Fruit fly (Drosophila melanogaster) whole organism, embryonic: ENCODE measurements around the gene mRpL30.

ENCODE experiments used
- ATbp ChIP-seq: fragments of 200-800 bp; sonication (Bioruptor generic); optimal IDR thresholded peaks from 2 replicates; lab custom pipeline; 2017; ENCODE audit warnings: missing biosample characterization, mild to moderate bottlenecking, missing genetic modification characterization, missing genetic modification reagents
- Atf3 ChIP-seq: fragments of 200-800 bp; sonication (Bioruptor generic); optimal IDR thresholded peaks from 3 replicates; lab custom pipeline; 2016; ENCODE audit warnings: missing biosample characterization, missing genetic modification characterization
- CG10565 ChIP-seq: fragments of 200-800 bp; sonication (Bioruptor generic); optimal IDR thresholded peaks from 3 replicates; lab custom pipeline; 2016; ENCODE audit warnings: missing biosample characterization, mild to moderate bottlenecking, missing genetic modification characterization
- CG12071 ChIP-seq: fragments of 200-800 bp; sonication (Bioruptor generic); optimal IDR thresholded peaks from 3 replicates; lab custom pipeline; 2018; ENCODE audit warnings: missing biosample characterization, mild to moderate bottlenecking, missing genetic modification characterization
- CG12391 ChIP-seq: fragments of 200-800 bp; sonication (Bioruptor generic); optimal IDR thresholded peaks from 3 replicates; lab custom pipeline; 2018; ENCODE audit warnings: missing biosample characterization, mild to moderate bottlenecking, missing genetic modification characterization, moderate library complexity
- CG13123 ChIP-seq: fragments of 200-800 bp; sonication (Bioruptor generic); optimal IDR thresholded peaks from 2 replicates; lab custom pipeline; 2016; ENCODE audit warnings: missing biosample characterization, missing genetic modification characterization
- CG13296 ChIP-seq: fragments of 200-800 bp; sonication (Bioruptor generic); optimal IDR thresholded peaks from 3 replicates; lab custom pipeline; 2018; ENCODE audit warnings: missing biosample characterization, mild to moderate bottlenecking, missing genetic modification characterization
- CG15514 ChIP-seq: fragments of 200-800 bp; sonication (Bioruptor generic); optimal IDR thresholded peaks from 3 replicates; lab custom pipeline; 2017; ENCODE audit warnings: missing biosample characterization, missing genetic modification characterization, mild to moderate bottlenecking, moderate library complexity, missing genetic modification reagents
- CG16815 ChIP-seq: fragments of 200-800 bp; sonication (Bioruptor generic); optimal IDR thresholded peaks from 3 replicates; lab custom pipeline; 2017; ENCODE audit warnings: missing biosample characterization, mild to moderate bottlenecking, missing genetic modification characterization
- CG17359 ChIP-seq: fragments of 200-800 bp; sonication (Bioruptor generic); optimal IDR thresholded peaks from 3 replicates; lab custom pipeline; 2018; ENCODE audit warnings: missing biosample characterization, mild to moderate bottlenecking, missing genetic modification characterization, moderate library complexity
- CG1792 ChIP-seq: fragments of 200-800 bp; sonication (Bioruptor generic); optimal IDR thresholded peaks from 2 replicates; lab custom pipeline; 2016; ENCODE audit warnings: missing biosample characterization, missing genetic modification characterization
- CG2116 ChIP-seq: fragments of 200-800 bp; sonication (Bioruptor generic); optimal IDR thresholded peaks from 3 replicates; lab custom pipeline; 2018; ENCODE audit warnings: missing biosample characterization, mild to moderate bottlenecking, missing genetic modification characterization
- CG31365 ChIP-seq: fragments of 200-800 bp; sonication (Bioruptor generic); optimal IDR thresholded peaks from 2 replicates; lab custom pipeline; 2018; ENCODE audit warnings: missing biosample characterization, mild to moderate bottlenecking, missing genetic modification characterization
- CG4360 ChIP-seq: fragments of 200-800 bp; sonication (Bioruptor generic); IDR thresholded peaks from 2 replicates; pipeline ENCODE4 v1.3.6; 2022; ENCODE audit warnings: missing biosample characterization, missing genetic modification characterization
- CG4707 ChIP-seq: fragments of 200-800 bp; sonication (Bioruptor generic); optimal IDR thresholded peaks from 2 replicates; lab custom pipeline; 2018; ENCODE audit warnings: missing biosample characterization, mild to moderate bottlenecking, missing genetic modification characterization, moderate library complexity
- CG4854 ChIP-seq: fragments of 200-800 bp; sonication (Bioruptor generic); optimal IDR thresholded peaks from 2 replicates; lab custom pipeline; 2016; ENCODE audit warnings: missing biosample characterization, missing genetic modification characterization, inconsistent platforms
- CG8089 ChIP-seq: fragments of 200-800 bp; sonication (Bioruptor generic); optimal IDR thresholded peaks from 3 replicates; lab custom pipeline; 2016; ENCODE audit warnings: missing biosample characterization, missing genetic modification characterization
- CG9932 ChIP-seq: fragments of 200-800 bp; sonication (Bioruptor generic); IDR thresholded peaks from 2 replicates; pipeline ENCODE4 v1.3.6; 2022; ENCODE audit warnings: missing biosample characterization, missing genetic modification characterization
- CrebB ChIP-seq: fragments of 200-800 bp; sonication (Bioruptor generic); optimal IDR thresholded peaks from 3 replicates; lab custom pipeline; 2018; ENCODE audit warnings: missing biosample characterization, mild to moderate bottlenecking, missing genetic modification characterization
- Dad ChIP-seq: fragments of 200-800 bp; sonication (Bioruptor generic); optimal IDR thresholded peaks from 3 replicates; lab custom pipeline; 2016; ENCODE audit warnings: missing biosample characterization, missing genetic modification characterization
- Dref ChIP-seq: fragments of 200-800 bp; sonication (Bioruptor generic); IDR thresholded peaks from 2 replicates; pipeline ENCODE4 v1.3.6; 2022; ENCODE audit warnings: missing biosample characterization, missing genetic modification characterization
- Eip74EF ChIP-seq, 2 experiments: fragments of 200-800 bp in 1 of 2; fragments of >200 bp in 1 of 2; sonication (Bioruptor generic) in 1 of 2; optimal IDR thresholded peaks; 2 replicates each; lab custom pipeline; 2017 to 2019; ENCODE audit warnings: missing biosample characterization in 2 of 2, missing genetic modification characterization in 2 of 2, mild to moderate bottlenecking in 1 of 2, moderate library complexity in 1 of 2
- Ets65A ChIP-seq: fragments of 200-800 bp; sonication (Bioruptor generic); peaks from one replicate; lab custom pipeline; 2016; ENCODE audit warnings: missing biosample characterization, missing genetic modification characterization
- H15 ChIP-seq: fragments of 200-800 bp; sonication (Bioruptor generic); IDR thresholded peaks from 3 replicates; pipeline ENCODE4 v1.3.6; 2022; ENCODE audit warnings: missing biosample characterization, missing genetic modification characterization
- Kr ChIP-seq: fragments of 200-800 bp; sonication (Bioruptor generic); optimal IDR thresholded peaks from 2 replicates; lab custom pipeline; 2017; ENCODE audit warnings: missing biosample characterization, mild to moderate bottlenecking, missing genetic modification characterization
- Mrtf ChIP-seq: fragments of 200-800 bp; sonication (Bioruptor generic); IDR thresholded peaks from 3 replicates; pipeline ENCODE4 v1.3.6; 2022; ENCODE audit warnings: missing biosample characterization, missing genetic modification characterization
- Myb ChIP-seq: fragments of 200-800 bp; sonication (Bioruptor generic); optimal IDR thresholded peaks from 2 replicates; lab custom pipeline; 2016; ENCODE audit warnings: missing biosample characterization, missing genetic modification characterization
- Poxn ChIP-seq: fragments of 200-800 bp; sonication (Bioruptor generic); IDR thresholded peaks from 2 replicates; pipeline ENCODE4 v1.3.6; 2022; ENCODE audit warnings: missing biosample characterization, missing genetic modification characterization
- Ptx1 ChIP-seq: fragments of 200-800 bp; sonication (Bioruptor generic); IDR thresholded peaks from 2 replicates; pipeline ENCODE4 v1.3.6; 2022; ENCODE audit warnings: missing biosample characterization, missing genetic modification characterization
- Taf1 ChIP-seq: fragments of 200-800 bp; sonication (Bioruptor generic); IDR thresholded peaks from 2 replicates; pipeline ENCODE4 v1.3.6; 2022; ENCODE audit warnings: missing biosample characterization, missing genetic modification characterization
- abd-A ChIP-seq: fragments of 200-800 bp; sonication (Bioruptor generic); optimal IDR thresholded peaks from 3 replicates; lab custom pipeline; 2019; ENCODE audit warnings: missing biosample characterization, mild to moderate bottlenecking, missing genetic modification characterization, moderate library complexity
- bsh ChIP-seq, 2 experiments: fragments of 200-800 bp; sonication (Bioruptor generic); optimal IDR thresholded peaks; 2 replicates each; lab custom pipeline; 2017 to 2018; ENCODE audit warnings: mild to moderate bottlenecking in 2 of 2, missing biosample characterization in 2 of 2, missing genetic modification characterization in 2 of 2, moderate library complexity in 1 of 2
- cad ChIP-seq: fragments of >200 bp; optimal IDR thresholded peaks from 2 replicates; lab custom pipeline; 2017; ENCODE audit warnings: missing biosample characterization, missing genetic modification characterization
- cas ChIP-seq: fragments of 200-800 bp; sonication (Bioruptor generic); IDR thresholded peaks from 2 replicates; pipeline ENCODE4 v1.3.6; 2022; ENCODE audit warnings: missing biosample characterization, missing genetic modification characterization
- cg ChIP-seq: fragments of 200-800 bp; sonication (Bioruptor generic); optimal IDR thresholded peaks from 3 replicates; lab custom pipeline; 2019; ENCODE audit warnings: missing biosample characterization, mild to moderate bottlenecking, missing genetic modification characterization, moderate library complexity
- dmrt99B ChIP-seq: fragments of 200-800 bp; sonication (Bioruptor generic); optimal IDR thresholded peaks from 2 replicates; lab custom pipeline; 2018; ENCODE audit warnings: missing biosample characterization, mild to moderate bottlenecking, missing genetic modification characterization, moderate library complexity
- gce ChIP-seq: fragments of 200-800 bp; sonication (Bioruptor generic); IDR thresholded peaks from 3 replicates; pipeline ENCODE4 v1.3.6; 2022; ENCODE audit warnings: missing biosample characterization, missing genetic modification characterization
- gt ChIP-seq: fragments of 200-800 bp; sonication (Bioruptor generic); IDR thresholded peaks from 2 replicates; pipeline ENCODE4 v1.3.6; 2022; ENCODE audit warnings: missing biosample characterization, missing genetic modification characterization
- inv ChIP-seq: fragments of 200-800 bp; sonication (Bioruptor generic); IDR thresholded peaks from 2 replicates; pipeline ENCODE4 v1.3.6; 2022; ENCODE audit warnings: missing biosample characterization, missing genetic modification characterization; ENCODE audit not compliant: partially characterized antibody
- kay ChIP-seq: fragments of 200-800 bp; sonication (Bioruptor generic); optimal IDR thresholded peaks from 2 replicates; lab custom pipeline; 2016; ENCODE audit warnings: missing biosample characterization, missing genetic modification characterization
- kni ChIP-seq: fragments of 200-800 bp; sonication (Bioruptor generic); optimal IDR thresholded peaks from 3 replicates; lab custom pipeline; 2017; ENCODE audit warnings: mild to moderate bottlenecking, missing biosample characterization, missing genetic modification reagents, missing genetic modification characterization
- phol ChIP-seq: fragments of 200-800 bp; sonication (Bioruptor generic); optimal IDR thresholded peaks from 3 replicates; lab custom pipeline; 2018; ENCODE audit warnings: missing biosample characterization, mild to moderate bottlenecking, missing genetic modification characterization, moderate library complexity
- run ChIP-seq: fragments of 200-800 bp; sonication (Bioruptor generic); optimal IDR thresholded peaks from 3 replicates; lab custom pipeline; 2018; ENCODE audit warnings: missing biosample characterization, mild to moderate bottlenecking, missing genetic modification characterization
- salm ChIP-seq: fragments of 200-800 bp; sonication (Bioruptor generic); optimal IDR thresholded peaks from 2 replicates; lab custom pipeline; 2018; ENCODE audit warnings: missing biosample characterization, mild to moderate bottlenecking, missing genetic modification characterization
- seq ChIP-seq: fragments of 200-800 bp; sonication (Bioruptor generic); IDR thresholded peaks from 2 replicates; pipeline ENCODE4 v1.3.6; 2022; ENCODE audit warnings: missing biosample characterization, missing genetic modification characterization
- shn ChIP-seq: fragments of 200-800 bp; sonication (Bioruptor generic); optimal IDR thresholded peaks from 3 replicates; lab custom pipeline; 2016; ENCODE audit warnings: missing biosample characterization, missing genetic modification characterization
- sim ChIP-seq: fragments of 200-800 bp; sonication (Bioruptor generic); IDR thresholded peaks from 2 replicates; pipeline ENCODE4 v1.3.6; 2022; ENCODE audit warnings: missing biosample characterization, missing genetic modification characterization
- sr ChIP-seq: fragments of 200-800 bp; sonication (Bioruptor generic); IDR thresholded peaks from 3 replicates; pipeline ENCODE4 v1.3.6; 2022; ENCODE audit warnings: missing biosample characterization, missing genetic modification characterization
- ttk ChIP-seq: fragments of 200-800 bp; sonication (Bioruptor generic); IDR thresholded peaks from 2 replicates; pipeline ENCODE4 v2.1.2; 2022; ENCODE audit warnings: missing biosample characterization, missing genetic modification characterization
- wor ChIP-seq: fragments of 200-800 bp; sonication (Bioruptor generic); IDR thresholded peaks from 2 replicates; pipeline ENCODE4 v1.3.6; 2022; ENCODE audit warnings: missing biosample characterization, missing genetic modification characterization
- zen2 ChIP-seq: fragments of 200-800 bp; sonication (Bioruptor generic); IDR thresholded peaks from 3 replicates; pipeline ENCODE4 v1.3.6; 2022; ENCODE audit warnings: missing biosample characterization, missing genetic modification characterization; ENCODE audit not compliant: partially characterized antibody
- zfh2 ChIP-seq: fragments of 200-800 bp; sonication (Bioruptor generic); optimal IDR thresholded peaks from 2 replicates; lab custom pipeline; 2016; ENCODE audit warnings: missing biosample characterization, missing genetic modification characterization

mRpL30 gene

DNA sequence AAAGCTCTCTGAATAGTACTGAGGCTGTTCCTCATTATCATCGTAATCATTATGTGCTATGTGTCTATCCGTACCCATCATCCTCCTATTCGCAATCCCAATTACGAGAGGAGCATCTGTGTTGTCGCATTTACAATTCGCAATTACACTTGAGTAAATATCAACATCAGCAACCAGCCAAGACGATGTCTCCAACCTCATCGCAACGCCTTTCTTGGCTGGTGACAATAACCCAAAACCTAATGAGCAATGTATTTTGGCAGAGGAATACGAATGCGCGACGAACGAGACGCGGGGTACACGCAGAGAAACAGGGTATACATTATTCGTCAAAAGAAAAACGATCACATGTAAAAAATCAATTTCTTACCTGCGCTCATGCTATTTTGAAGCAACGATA, 37.2 kb upstream of the mRpL30 start (continued):
- no peak for TF ChIP-seq cad (GFP tag; lab: Kevin White, UChicago)
- no peak for TF ChIP-seq CG2116 (GFP tag; lab: Kevin White, UChicago)
- TF ChIP-seq inv, result no peak
- no peak for TF ChIP-seq H15
- no peak for TF ChIP-seq CG31365
- no peak for TF ChIP-seq seq (GFP tag; lab: Robert Waterston, UW)
- 0 out of 2 replicates have a peak, but pooled peaks have one; percentile 5 for TF ChIP-seq Ptx1 (GFP tag; lab: Robert Waterston, UW)
- no peak for TF ChIP-seq salm (tag; lab: Kevin White, UChicago)
- no peak for TF ChIP-seq Myb (GFP tag; lab: Kevin White, UChicago)
- no peak for TF ChIP-seq run (tag; lab: Kevin White, UChicago)
- no peak for TF ChIP-seq CG8089
- TF ChIP-seq CG16815 (GFP tag; lab: Kevin White, UChicago), result no peak
- TF ChIP-seq Dad, result no peak
- peak; percentile 52 for TF ChIP-seq CG17359 (tag; lab: Kevin White, UChicago)
- no peak for TF ChIP-seq abd-A (tag; lab: Kevin White, UChicago)
- no peak for TF ChIP-seq Eip74EF (GFP tag; optimal IDR thresholded peaks at IDR 0.05; lab: Kevin White, UChicago)
- peak; percentile 55 for TF ChIP-seq CG15514 (GFP tag; lab: Kevin White, UChicago)
- TF ChIP-seq CrebB, result no peak
- TF ChIP-seq CG4707, result no peak
- no peak for TF ChIP-seq CG13123 (GFP tag; lab: Kevin White, UChicago)
- TF ChIP-seq Taf1 (GFP tag; lab: Robert Waterston, UW), result no peak
- no peak for TF ChIP-seq bsh (GFP tag; optimal IDR thresholded peaks at IDR 0.05; lab: Kevin White, UChicago)
- TF ChIP-seq gt (GFP tag; lab: Robert Waterston, UW), result no peak
- TF ChIP-seq Dref, result no peak
- no peak for TF ChIP-seq Kr (GFP tag; lab: Kevin White, UChicago)
- no peak for TF ChIP-seq Poxn (GFP tag; lab: Robert Waterston, UW)
- TF ChIP-seq kni (GFP tag; lab: Kevin White, UChicago), result no peak
- no peak for TF ChIP-seq ttk (GFP tag; lab: Robert Waterston, UW)
- TF ChIP-seq CG4854, result no peak
- peak; percentile 57 for TF ChIP-seq CG12071 (GFP tag; lab: Kevin White, UChicago)
- no peak for TF ChIP-seq Mrtf (GFP tag; lab: Robert Waterston, UW)
- peak; percentile 17 for TF ChIP-seq dmrt99B (tag; lab: Kevin White, UChicago)
- peak; percentile 82 for TF ChIP-seq Ets65A (GFP tag; lab: Kevin White, UChicago)
- no peak for TF ChIP-seq cg (GFP tag; lab: Kevin White, UChicago)
- TF ChIP-seq sr (GFP tag; lab: Robert Waterston, UW), result no peak
- no peak for TF ChIP-seq cas (GFP tag; lab: Robert Waterston, UW)
- no peak for TF ChIP-seq CG10565 (GFP tag; lab: Kevin White, UChicago)
- TF ChIP-seq Atf3 (GFP tag; lab: Kevin White, UChicago), result no peak
- TF ChIP-seq kay (GFP tag; lab: Kevin White, UChicago), result no peak
- TF ChIP-seq shn (GFP tag; lab: Kevin White, UChicago), result no peak
- no peak for TF ChIP-seq CG4360 (GFP tag; lab: Robert Waterston, UW)
- no peak for TF ChIP-seq CG9932 (GFP tag; lab: Robert Waterston, UW)
- TF ChIP-seq CG13296, result no peak
- TF ChIP-seq wor, result no peak
- no peak for TF ChIP-seq CG1792 (GFP tag; lab: Kevin White, UChicago)
- TF ChIP-seq gce (GFP tag; lab: Robert Waterston, UW), result no peak
- TF ChIP-seq CG12391, result no peak
- TF ChIP-seq phol (tag; lab: Kevin White, UChicago), result no peak
- 0 out of 2 replicates have a peak, but pooled peaks have one; percentile 17 for TF ChIP-seq sim (GFP tag; lab: Robert Waterston, UW)
- peak; percentile 67 for TF ChIP-seq ATbp
- peak; percentile 20 for TF ChIP-seq zfh2 (GFP tag; lab: Kevin White, UChicago)
- TF ChIP-seq zen2, result no peak
